Worm (Caenorhabditis elegans) whole organism, mixed stage, embryonic: ENCODE data around the gene tbx-36.

ENCODE experiments used
- elt-1 ChIP-seq: sonication (generic microtip); optimal IDR thresholded peaks from 2 replicates; lab custom pipeline; 2017; ENCODE audit warnings: missing genetic modification characterization, mild to moderate bottlenecking, missing compliant biosample characterization, antibody characterized with exemption, moderate library complexity, borderline replicate concordance; ENCODE audit not compliant: insufficient read depth
- lin-13 ChIP-seq: fragments of 150-350 bp; optimal IDR thresholded peaks from 2 replicates; lab custom pipeline; 2014; ENCODE audit warnings: missing biosample characterization, missing genetic modification characterization
- unc-39 ChIP-seq: fragments of 150-350 bp; optimal IDR thresholded peaks from 2 replicates; lab custom pipeline; 2014; ENCODE audit warnings: missing biosample characterization, missing genetic modification characterization

ce11 chrIV:11922011-11922410, 28.4 kb upstream of the tbx-36 start, which contains the start of gene ZK822.1:
- TF ChIP-seq elt-1 (tag; lab: Kevin White, UChicago) (no peak), lin-13 (tag; lab: Kevin White, UChicago) (no peak), unc-39 (no peak)
